Fruit fly (Drosophila melanogaster) whole organism, wandering third instar larva: Measurements from ENCODE around the gene CG12016.

Experiments
- Abd-B ChIP-seq: fragments of >200 bp; optimal IDR thresholded peaks from 2 replicates; lab custom pipeline; 2017; ENCODE audit warnings: missing biosample characterization, missing genetic modification characterization
- CG32264 ChIP-seq: fragments of 200-800 bp; sonication (Bioruptor generic); optimal IDR thresholded peaks from 2 replicates; lab custom pipeline; 2016; ENCODE audit warnings: missing biosample characterization, missing genetic modification characterization
- CG9705 ChIP-seq: fragments of 200-800 bp; sonication (Bioruptor generic); optimal IDR thresholded peaks from 2 replicates; lab custom pipeline; 2018; ENCODE audit warnings: missing biosample characterization, mild to moderate bottlenecking, missing genetic modification characterization
- CrebA ChIP-seq: fragments of 200-800 bp; sonication (Bioruptor generic); optimal IDR thresholded peaks from 2 replicates; lab custom pipeline; 2016; ENCODE audit warnings: missing biosample characterization, mild to moderate bottlenecking, missing genetic modification characterization, borderline replicate concordance
- Dfd ChIP-seq: fragments of >200 bp; optimal IDR thresholded peaks from 2 replicates; lab custom pipeline; 2017; ENCODE audit warnings: missing biosample characterization, missing genetic modification characterization
- Dif ChIP-seq: fragments of 200-275, 200-300 bp; sonication (Bioruptor generic); optimal IDR thresholded peaks from 2 replicates; lab custom pipeline; 2018; ENCODE audit warnings: missing biosample characterization, missing genetic modification characterization; ENCODE audit not compliant: partially characterized antibody
- GATAd ChIP-seq: sonication (Bioruptor generic); optimal IDR thresholded peaks from 2 replicates; lab custom pipeline; 2016; ENCODE audit warnings: missing biosample characterization, missing genetic modification characterization
- HLH106 ChIP-seq: fragments of 200-800 bp; optimal IDR thresholded peaks from 3 replicates; lab custom pipeline; 2019; ENCODE audit warnings: missing biosample characterization, mild to moderate bottlenecking, missing genetic modification characterization, moderate library complexity
- Hnf4 ChIP-seq: fragments of 200-800 bp; sonication (Bioruptor generic); optimal IDR thresholded peaks from 2 replicates; lab custom pipeline; 2016; ENCODE audit warnings: missing biosample characterization, mild to moderate bottlenecking, missing genetic modification characterization
- Hr78 ChIP-seq: fragments of >200 bp; optimal IDR thresholded peaks from 2 replicates; lab custom pipeline; 2017; ENCODE audit warnings: missing biosample characterization, missing genetic modification characterization
- Hr83 ChIP-seq: fragments of 200-300 bp; sonication (Bioruptor generic); optimal IDR thresholded peaks from 2 replicates; lab custom pipeline; 2016; ENCODE audit warnings: missing biosample characterization, mild to moderate bottlenecking, missing genetic modification characterization, moderate library complexity; ENCODE audit not compliant: poor library complexity, severe bottlenecking
- Jra ChIP-seq: sonication (Bioruptor generic); optimal IDR thresholded peaks from 2 replicates; lab custom pipeline; 2016; ENCODE audit warnings: missing biosample characterization, missing genetic modification characterization
- Mio ChIP-seq: sonication (Bioruptor generic); optimal IDR thresholded peaks from 2 replicates; lab custom pipeline; 2016; ENCODE audit warnings: missing biosample characterization, missing genetic modification characterization
- Myc ChIP-seq: fragments of >200 bp; optimal IDR thresholded peaks from 2 replicates; lab custom pipeline; 2017
- N ChIP-seq: fragments of >200 bp; optimal IDR thresholded peaks from 2 replicates; lab custom pipeline; 2018; ENCODE audit warnings: missing biosample characterization, missing external identifiers, missing genetic modification characterization
- OdsH ChIP-seq: fragments of 200-800 bp; sonication (Bioruptor generic); optimal IDR thresholded peaks from 2 replicates; lab custom pipeline; 2016; ENCODE audit warnings: missing biosample characterization, mild to moderate bottlenecking, missing genetic modification characterization
- Rel ChIP-seq, 2 experiments: fragments of 200-800 bp; sonication (Bioruptor generic) in 1 of 2; optimal IDR thresholded peaks; 2 replicates in 1 of 2; 3 replicates in 1 of 2; lab custom pipeline; 2016 to 2019; ENCODE audit warnings: mild to moderate bottlenecking in 2 of 2, missing biosample characterization in 2 of 2, missing genetic modification characterization in 2 of 2, moderate library complexity in 1 of 2
- Sp1 ChIP-seq: fragments of 200-800 bp; sonication (Bioruptor generic); optimal IDR thresholded peaks from 3 replicates; lab custom pipeline; 2019; ENCODE audit warnings: missing biosample characterization, mild to moderate bottlenecking, missing genetic modification characterization, moderate library complexity
- Vsx2 ChIP-seq: fragments of 200-300, 225-300 bp; sonication (Bioruptor generic); optimal IDR thresholded peaks from 2 replicates; lab custom pipeline; 2018; ENCODE audit warnings: missing biosample characterization, missing genetic modification characterization; ENCODE audit not compliant: partially characterized antibody
- br ChIP-seq: fragments of 200-800 bp; sonication (Bioruptor generic); optimal IDR thresholded peaks from 2 replicates; lab custom pipeline; 2016; ENCODE audit warnings: missing biosample characterization, missing genetic modification characterization
- brk ChIP-seq: fragments of 200-800 bp; sonication (Bioruptor generic); optimal IDR thresholded peaks from 2 replicates; lab custom pipeline; 2016; ENCODE audit warnings: missing biosample characterization, mild to moderate bottlenecking, missing genetic modification characterization
- dl ChIP-seq, 2 experiments: fragments of 175-275, 200-275 bp in 1 of 2; fragments of 200-275 bp in 1 of 2; sonication (Bioruptor generic); optimal IDR thresholded peaks; lab custom pipeline; 2018; ENCODE audit warnings: mild to moderate bottlenecking in 2 of 2, missing biosample characterization in 2 of 2, missing genetic modification characterization in 2 of 2, moderate library complexity in 2 of 2; ENCODE audit not compliant: partially characterized antibody in 2 of 2, insufficient read depth in 1 of 2
- dmrt93B ChIP-seq: fragments of 200-800 bp; sonication (Bioruptor generic); optimal IDR thresholded peaks from 2 replicates; lab custom pipeline; 2018; ENCODE audit warnings: missing biosample characterization, mild to moderate bottlenecking, missing genetic modification characterization
- dsf ChIP-seq: sonication (Bioruptor generic); optimal IDR thresholded peaks from 2 replicates; lab custom pipeline; 2016; ENCODE audit warnings: missing biosample characterization, missing genetic modification characterization, borderline replicate concordance
- ey ChIP-seq: fragments of 200-800 bp; sonication (Bioruptor generic); optimal IDR thresholded peaks from 2 replicates; lab custom pipeline; 2016; ENCODE audit warnings: missing biosample characterization, missing genetic modification characterization
- foxo ChIP-seq, 2 experiments: fragments of 200-800 bp; sonication (Bioruptor generic); optimal IDR thresholded peaks; 2 replicates in 1 of 2; 3 replicates in 1 of 2; lab custom pipeline; 2016 to 2017; ENCODE audit warnings: missing biosample characterization in 2 of 2, missing genetic modification characterization in 2 of 2
- fru ChIP-seq: fragments of 200-800 bp; sonication (Bioruptor generic); optimal IDR thresholded peaks from 3 replicates; lab custom pipeline; 2016; ENCODE audit warnings: missing biosample characterization, mild to moderate bottlenecking, missing genetic modification characterization
- h ChIP-seq: fragments of 200-800 bp; sonication (Bioruptor generic); optimal IDR thresholded peaks from 3 replicates; lab custom pipeline; 2016; ENCODE audit warnings: missing biosample characterization, mild to moderate bottlenecking, missing genetic modification characterization
- jim ChIP-seq: fragments of 175-275, 200-325 bp; sonication (Bioruptor generic); optimal IDR thresholded peaks from 2 replicates; lab custom pipeline; 2016; ENCODE audit warnings: missing biosample characterization, mild to moderate bottlenecking, missing genetic modification characterization
- lola ChIP-seq: fragments of >200 bp; optimal IDR thresholded peaks from 2 replicates; lab custom pipeline; 2017; ENCODE audit warnings: missing biosample characterization, missing genetic modification characterization
- pan ChIP-seq: fragments of >200 bp; optimal IDR thresholded peaks from 2 replicates; lab custom pipeline; 2017
- psq ChIP-seq: fragments of 200-800 bp; sonication (Bioruptor generic); optimal IDR thresholded peaks from 3 replicates; lab custom pipeline; 2017; ENCODE audit warnings: missing biosample characterization, mild to moderate bottlenecking, missing genetic modification characterization, moderate library complexity
- rgr ChIP-seq: fragments of 200-800 bp; sonication (Bioruptor generic); optimal IDR thresholded peaks from 3 replicates; lab custom pipeline; 2016; ENCODE audit warnings: missing biosample characterization, mild to moderate bottlenecking, missing genetic modification characterization
- sage ChIP-seq: fragments of 200-800 bp; sonication (Bioruptor generic); optimal IDR thresholded peaks from 2 replicates; lab custom pipeline; 2016; ENCODE audit warnings: missing biosample characterization, mild to moderate bottlenecking, missing genetic modification characterization
- sv ChIP-seq: fragments of 200-800 bp; sonication (Bioruptor generic); optimal IDR thresholded peaks from 3 replicates; lab custom pipeline; 2016; ENCODE audit warnings: missing biosample characterization, missing genetic modification characterization
- tai ChIP-seq: sonication (Bioruptor generic); optimal IDR thresholded peaks from 2 replicates; lab custom pipeline; 2016; ENCODE audit warnings: missing biosample characterization, missing genetic modification characterization
- usp ChIP-seq: fragments of >200 bp; optimal IDR thresholded peaks from 2 replicates; lab custom pipeline; 2017; ENCODE audit warnings: missing biosample characterization, missing genetic modification characterization
- woc ChIP-seq: sonication (Bioruptor generic); optimal IDR thresholded peaks from 2 replicates; lab custom pipeline; 2016; ENCODE audit warnings: missing biosample characterization, mild to moderate bottlenecking, missing genetic modification characterization

The CG12016 gene

dm6 chr3L:3335688-3336087, 16.3 kb downstream of the CG12016 start, which contains the start of gene Drsl1:
TSS of gene Drsl1 (minus strand) at chr3L:3335788.
- TF ChIP-seq brk (GFP tag; lab: Kevin White, UChicago) (no peak), dsf (GFP tag; lab: Kevin White, UChicago) (no peak), CG32264 (GFP tag; lab: Kevin White, UChicago) (no peak), psq (no peak), Sp1 (GFP tag; lab: Kevin White, UChicago) (no peak), jim (GFP tag; lab: Kevin White, UChicago) (no peak), h (no peak), Hnf4 (no peak)

DNA sequence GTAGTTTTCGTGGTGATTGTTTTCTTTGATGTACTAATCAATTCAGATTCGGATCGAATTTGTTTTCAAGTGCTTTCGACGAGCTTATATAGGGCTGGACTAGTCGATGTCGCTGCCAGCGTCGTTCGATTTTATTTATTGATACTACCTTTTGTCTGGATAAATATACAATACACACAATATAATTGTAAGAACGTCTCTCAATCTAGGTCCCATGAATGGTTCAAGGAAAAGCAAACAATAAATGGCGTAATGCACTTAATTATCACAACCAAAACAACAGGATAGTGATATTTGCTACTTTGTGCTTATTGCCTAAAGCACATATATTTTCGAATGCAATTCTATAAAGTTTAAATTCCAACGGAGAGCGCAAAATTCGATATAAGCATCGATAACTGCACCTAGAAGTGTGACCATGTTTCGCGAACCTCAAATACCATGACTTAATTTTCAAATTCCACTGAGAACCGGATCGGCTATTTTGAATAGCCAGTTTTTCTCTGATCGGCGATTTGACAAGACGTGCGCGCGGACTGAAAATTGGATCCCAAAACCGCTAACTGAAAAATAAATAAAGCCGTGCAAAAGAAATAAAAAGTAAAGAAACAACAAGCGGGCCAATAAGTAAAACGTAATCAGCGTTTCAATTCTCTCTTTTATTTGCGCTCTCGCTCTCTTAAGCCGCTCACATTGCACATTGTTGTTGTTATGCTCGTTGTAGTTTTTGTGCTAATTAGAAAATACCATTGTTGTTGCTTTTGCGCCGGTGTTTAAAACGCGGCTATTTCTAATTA, 17.2 kb downstream of the CG12016 start, which contains the start of the genes Drsl6 and kst:
Drsl6 (minus strand) TSS at position 51 of the 797 bp plus-strand sequence.
kst (plus strand) TSS at position 493 of the 797 bp plus-strand sequence.
- TF ChIP-seq br = no peak
- peak; percentile 59 for TF ChIP-seq Dif (GFP tag; lab: Kevin White, UChicago)
- TF ChIP-seq sage (GFP tag; lab: Kevin White, UChicago) = no peak
- TF ChIP-seq Hnf4 = peak; percentile 16
- TF ChIP-seq Dfd (GFP tag; lab: Kevin White, UChicago) = no peak
- no peak for TF ChIP-seq Hr78 (GFP tag; lab: Kevin White, UChicago)
- no peak for TF ChIP-seq tai (GFP tag; lab: Kevin White, UChicago)
- TF ChIP-seq sv = peak; percentile 19
- no peak for TF ChIP-seq foxo (GFP tag; optimal IDR thresholded peaks at IDR 0.05; lab: Kevin White, UChicago)
- TF ChIP-seq ey (GFP tag; lab: Kevin White, UChicago) = no peak
- TF ChIP-seq usp (GFP tag; lab: Kevin White, UChicago) = no peak
- TF ChIP-seq Abd-B (GFP tag; lab: Kevin White, UChicago) = no peak
- no peak for TF ChIP-seq dl (GFP tag; optimal IDR thresholded peaks at IDR 0.05; lab: Kevin White, UChicago; ENCODE audit: insufficient read depth in 1 of 2, partially characterized antibody in 2 of 2)
- no peak for TF ChIP-seq CrebA (GFP tag; lab: Kevin White, UChicago)
- no peak for TF ChIP-seq woc (GFP tag; lab: Kevin White, UChicago)
- TF ChIP-seq dsf (GFP tag; lab: Kevin White, UChicago) = no peak
- no peak for TF ChIP-seq N
- peak; percentile 13 for TF ChIP-seq h
- no peak for TF ChIP-seq CG32264 (GFP tag; lab: Kevin White, UChicago)
- TF ChIP-seq psq = no peak
- TF ChIP-seq pan (lab: Kevin White, UChicago) = no peak
- no peak for TF ChIP-seq Myc (lab: Kevin White, UChicago)
- peak; percentile 80 for TF ChIP-seq jim (GFP tag; lab: Kevin White, UChicago)
- TF ChIP-seq dmrt93B = no peak
- no peak for TF ChIP-seq fru
- peak; percentile 23 for TF ChIP-seq HLH106 (tag; lab: Kevin White, UChicago)
- peak; percentile 19 for TF ChIP-seq rgr
- no peak for TF ChIP-seq Jra (GFP tag; lab: Kevin White, UChicago)
- peak; percentile 52 for TF ChIP-seq Vsx2
- no peak for TF ChIP-seq Mio
- peak; percentile 67 for TF ChIP-seq Hr83 (GFP tag; lab: Kevin White, UChicago)
- no peak for TF ChIP-seq CG9705 (GFP tag; lab: Kevin White, UChicago)
- TF ChIP-seq GATAd (GFP tag; lab: Kevin White, UChicago) = no peak
- no peak for TF ChIP-seq brk (GFP tag; lab: Kevin White, UChicago)
- no peak for TF ChIP-seq OdsH (GFP tag; lab: Kevin White, UChicago)
- no peak for TF ChIP-seq Rel (GFP tag; optimal IDR thresholded peaks at IDR 0.05; lab: Kevin White, UChicago)
- peak; percentile 27 for TF ChIP-seq Rel (tag; optimal IDR thresholded peaks at IDR 0.05; lab: Kevin White, UChicago)
- TF ChIP-seq Sp1 (GFP tag; lab: Kevin White, UChicago) = peak; percentile 47
- no peak for TF ChIP-seq lola (GFP tag; lab: Kevin White, UChicago)
